Fruit fly (Drosophila melanogaster) whole organism, embryonic: ENCODE measurements around the gene Nepl18.
A peak's percentile ranks its signal among the peaks of the same experiment; 100 is the strongest.

Experiments used
- Adf1 ChIP-seq: fragments of 200-800 bp; sonication (Bioruptor generic); IDR thresholded peaks from 2 replicates; pipeline ENCODE4 v1.3.6; 2022; ENCODE audit warnings: missing biosample characterization, missing genetic modification characterization
- Atf-2 ChIP-seq: fragments of 200-800 bp; sonication (Bioruptor generic); optimal IDR thresholded peaks from 2 replicates; lab custom pipeline; 2016; ENCODE audit warnings: missing biosample characterization, missing genetic modification characterization
- B-H2 ChIP-seq: fragments of 200-800 bp; sonication (Bioruptor generic); optimal IDR thresholded peaks from 2 replicates; lab custom pipeline; 2018; ENCODE audit warnings: missing biosample characterization, mild to moderate bottlenecking, missing genetic modification characterization
- C15 ChIP-seq: fragments of 200-800 bp; sonication (Bioruptor generic); IDR thresholded peaks from 3 replicates; pipeline ENCODE4 v1.3.6; 2022; ENCODE audit warnings: missing biosample characterization, missing genetic modification characterization
- CG13424 ChIP-seq: fragments of 200-800 bp; sonication (Bioruptor generic); optimal IDR thresholded peaks from 2 replicates; lab custom pipeline; 2019; ENCODE audit warnings: missing biosample characterization, mild to moderate bottlenecking, missing genetic modification characterization, moderate library complexity
- CG14710 ChIP-seq: fragments of 200-800 bp; sonication (Bioruptor generic); optimal IDR thresholded peaks from 3 replicates; lab custom pipeline; 2019; ENCODE audit warnings: missing biosample characterization, mild to moderate bottlenecking, missing genetic modification characterization, moderate library complexity
- CG16815 ChIP-seq: fragments of 200-800 bp; sonication (Bioruptor generic); optimal IDR thresholded peaks from 3 replicates; lab custom pipeline; 2017; ENCODE audit warnings: missing biosample characterization, mild to moderate bottlenecking, missing genetic modification characterization
- CG16863 ChIP-seq: fragments of 200-800 bp; sonication (Bioruptor generic); optimal IDR thresholded peaks from 3 replicates; lab custom pipeline; 2016; ENCODE audit warnings: missing biosample characterization, missing genetic modification characterization
- CG17359 ChIP-seq: fragments of 200-800 bp; sonication (Bioruptor generic); optimal IDR thresholded peaks from 3 replicates; lab custom pipeline; 2018; ENCODE audit warnings: missing biosample characterization, mild to moderate bottlenecking, missing genetic modification characterization, moderate library complexity
- CG17361 ChIP-seq: fragments of 200-800 bp; sonication (Bioruptor generic); IDR thresholded peaks from 3 replicates; pipeline ENCODE4 v1.3.6; 2022; ENCODE audit warnings: missing biosample characterization, missing genetic modification characterization
- CG17568 ChIP-seq: fragments of 200-800 bp; sonication (Bioruptor generic); optimal IDR thresholded peaks from 2 replicates; lab custom pipeline; 2018; ENCODE audit warnings: missing biosample characterization, mild to moderate bottlenecking, missing genetic modification characterization, moderate library complexity
- CG17829 ChIP-seq: fragments of 200-800 bp; optimal IDR thresholded peaks from 2 replicates; lab custom pipeline; 2019; ENCODE audit warnings: missing biosample characterization, mild to moderate bottlenecking, missing genetic modification characterization, moderate library complexity
- CG18476 ChIP-seq: fragments of 200-800 bp; sonication (Bioruptor generic); optimal IDR thresholded peaks from 2 replicates; lab custom pipeline; 2016; ENCODE audit warnings: missing biosample characterization, mild to moderate bottlenecking, missing genetic modification characterization
- CG18764 ChIP-seq: fragments of 200-800 bp; sonication (Bioruptor generic); optimal IDR thresholded peaks from 3 replicates; lab custom pipeline; 2016; ENCODE audit warnings: missing biosample characterization, missing genetic modification characterization
- CG4617 ChIP-seq: fragments of 200-800 bp; sonication (Bioruptor generic); optimal IDR thresholded peaks from 3 replicates; lab custom pipeline; 2016; ENCODE audit warnings: missing biosample characterization, missing genetic modification characterization, borderline replicate concordance
- CG5953 ChIP-seq: fragments of 200-800 bp; sonication (Bioruptor generic); IDR thresholded peaks from 2 replicates; pipeline ENCODE4 v1.3.6; 2022; ENCODE audit warnings: missing biosample characterization, missing genetic modification characterization
- CG7839 ChIP-seq: fragments of 200-800 bp; sonication (Bioruptor generic); optimal IDR thresholded peaks from 3 replicates; lab custom pipeline; 2018; ENCODE audit warnings: missing biosample characterization, mild to moderate bottlenecking, missing genetic modification characterization, moderate library complexity
- CG7928 ChIP-seq: fragments of 200-800 bp; sonication (Bioruptor generic); optimal IDR thresholded peaks from 2 replicates; lab custom pipeline; 2017; ENCODE audit warnings: missing biosample characterization, mild to moderate bottlenecking, missing genetic modification characterization
- CG9727 ChIP-seq: fragments of 200-800 bp; sonication (Bioruptor generic); optimal IDR thresholded peaks from 3 replicates; lab custom pipeline; 2017; ENCODE audit warnings: missing biosample characterization, mild to moderate bottlenecking, missing genetic modification characterization
- CG9932 ChIP-seq: fragments of 200-800 bp; sonication (Bioruptor generic); IDR thresholded peaks from 2 replicates; pipeline ENCODE4 v1.3.6; 2022; ENCODE audit warnings: missing biosample characterization, missing genetic modification characterization
- CkIIα-i1 ChIP-seq: fragments of 200-800 bp; sonication (Bioruptor generic); IDR thresholded peaks from 2 replicates; pipeline ENCODE4 v1.3.6; 2022; ENCODE audit warnings: missing biosample characterization, missing genetic modification characterization
- Dfd ChIP-seq, 2 experiments: fragments of >200 bp; optimal IDR thresholded peaks; 2 replicates each; lab custom pipeline; 2017; ENCODE audit warnings: missing biosample characterization in 2 of 2, missing genetic modification characterization in 2 of 2
- Dll ChIP-seq: fragments of 200-800 bp; sonication (Bioruptor generic); IDR thresholded peaks from 4 replicates; pipeline ENCODE4 v1.3.6; 2022; ENCODE audit warnings: missing biosample characterization, missing genetic modification characterization; ENCODE audit not compliant: partially characterized antibody
- E2f2 ChIP-seq: fragments of 200-800 bp; sonication (Bioruptor generic); IDR thresholded peaks from 2 replicates; pipeline ENCODE4 v1.3.6; 2022; ENCODE audit warnings: missing biosample characterization, missing genetic modification characterization
- ERR ChIP-seq: fragments of 200-800 bp; sonication (Bioruptor generic); optimal IDR thresholded peaks from 2 replicates; lab custom pipeline; 2016; ENCODE audit warnings: missing biosample characterization, missing genetic modification characterization
- Mrtf ChIP-seq: fragments of 200-800 bp; sonication (Bioruptor generic); IDR thresholded peaks from 3 replicates; pipeline ENCODE4 v1.3.6; 2022; ENCODE audit warnings: missing biosample characterization, missing genetic modification characterization
- Oli ChIP-seq: fragments of 200-800 bp; sonication (Bioruptor generic); optimal IDR thresholded peaks from 2 replicates; lab custom pipeline; 2018; ENCODE audit warnings: missing biosample characterization, mild to moderate bottlenecking, missing genetic modification characterization, moderate library complexity
- Sin3A ChIP-seq: fragments of >200 bp; optimal IDR thresholded peaks from 2 replicates; lab custom pipeline; 2018
- Six4 ChIP-seq: fragments of 200-800 bp; sonication (Bioruptor generic); optimal IDR thresholded peaks from 2 replicates; lab custom pipeline; 2016; ENCODE audit warnings: missing biosample characterization, missing genetic modification characterization
- Sox100B ChIP-seq: fragments of 200-800 bp; sonication (Bioruptor generic); optimal IDR thresholded peaks from 3 replicates; lab custom pipeline; 2018; ENCODE audit warnings: missing biosample characterization, mild to moderate bottlenecking, missing genetic modification characterization
- Tbp ChIP-seq: fragments of >200 bp; optimal IDR thresholded peaks from 2 replicates; lab custom pipeline; 2018; ENCODE audit warnings: missing biosample characterization, missing genetic modification characterization
- bbx ChIP-seq: fragments of 200-800 bp; sonication (Bioruptor generic); IDR thresholded peaks from 2 replicates; pipeline ENCODE4 v1.3.6; 2022; ENCODE audit warnings: missing biosample characterization, missing genetic modification characterization; ENCODE audit not compliant: partially characterized antibody
- cato ChIP-seq: fragments of 200-800 bp; sonication (Bioruptor generic); optimal IDR thresholded peaks from 2 replicates; lab custom pipeline; 2016; ENCODE audit warnings: missing biosample characterization, missing genetic modification characterization, borderline replicate concordance
- chn ChIP-seq: fragments of 200-800 bp; sonication (Bioruptor generic); optimal IDR thresholded peaks from 2 replicates; lab custom pipeline; 2016; ENCODE audit warnings: missing biosample characterization, missing genetic modification characterization
- da ChIP-seq: fragments of 200-800 bp; sonication (Bioruptor generic); optimal IDR thresholded peaks from 2 replicates; lab custom pipeline; 2016; ENCODE audit warnings: missing biosample characterization, missing genetic modification characterization
- ind ChIP-seq: fragments of 200-800 bp; sonication (Bioruptor generic); optimal IDR thresholded peaks from 3 replicates; lab custom pipeline; 2016; ENCODE audit warnings: missing biosample characterization, missing genetic modification characterization
- knrl ChIP-seq: fragments of 200-800 bp; sonication (Bioruptor generic); IDR thresholded peaks from 3 replicates; pipeline ENCODE4 v1.3.6; 2022; ENCODE audit warnings: missing biosample characterization, missing genetic modification characterization; ENCODE audit not compliant: partially characterized antibody
- lmd ChIP-seq: fragments of 200-800 bp; sonication (Bioruptor generic); IDR thresholded peaks from 2 replicates; pipeline ENCODE4 v1.3.6; 2022; ENCODE audit warnings: missing biosample characterization, missing genetic modification characterization
- nmo ChIP-seq: fragments of 200-800 bp; sonication (Bioruptor generic); optimal IDR thresholded peaks from 2 replicates; lab custom pipeline; 2018; ENCODE audit warnings: missing biosample characterization, mild to moderate bottlenecking, missing genetic modification characterization, moderate library complexity
- oc ChIP-seq: fragments of 200-800 bp; sonication (Bioruptor generic); optimal IDR thresholded peaks from 2 replicates; lab custom pipeline; 2018; ENCODE audit warnings: missing biosample characterization, mild to moderate bottlenecking, missing genetic modification characterization, moderate library complexity
- p53 ChIP-seq: fragments of 200-800 bp; sonication (Bioruptor generic); optimal IDR thresholded peaks from 2 replicates; lab custom pipeline; 2016; ENCODE audit warnings: missing biosample characterization, missing genetic modification characterization
- prd ChIP-seq, 3 experiments: fragments of >200 bp in 2 of 3; fragments of 200-800 bp in 1 of 3; sonication (Bioruptor generic) in 1 of 3; optimal IDR thresholded peaks in 2 of 3; IDR thresholded peaks in 1 of 3; 2 replicates in 2 of 3; 3 replicates in 1 of 3; pipeline versions ENCODE4 v1.3.6 to Lab custom; 2017 to 2022; ENCODE audit warnings: missing biosample characterization in 1 of 3, missing genetic modification characterization in 1 of 3
- repo ChIP-seq: fragments of 200-800 bp; sonication (Bioruptor generic); optimal IDR thresholded peaks from 2 replicates; lab custom pipeline; 2016; ENCODE audit warnings: missing biosample characterization, missing genetic modification characterization
- sd ChIP-seq: fragments of 200-800 bp; sonication (Bioruptor generic); optimal IDR thresholded peaks from 3 replicates; lab custom pipeline; 2018; ENCODE audit warnings: missing biosample characterization, mild to moderate bottlenecking, missing genetic modification characterization, moderate library complexity
- sens ChIP-seq: fragments of 200-800 bp; sonication (Bioruptor generic); peaks from one replicate; lab custom pipeline; 2016; ENCODE audit warnings: missing biosample characterization, missing genetic modification characterization
- sim ChIP-seq: fragments of 200-800 bp; sonication (Bioruptor generic); IDR thresholded peaks from 2 replicates; pipeline ENCODE4 v1.3.6; 2022; ENCODE audit warnings: missing biosample characterization, missing genetic modification characterization
- ttk ChIP-seq: fragments of 200-800 bp; sonication (Bioruptor generic); IDR thresholded peaks from 2 replicates; pipeline ENCODE4 v2.1.2; 2022; ENCODE audit warnings: missing biosample characterization, missing genetic modification characterization
- wek ChIP-seq: fragments of 200-800 bp; sonication (Bioruptor generic); optimal IDR thresholded peaks from 3 replicates; lab custom pipeline; 2018; ENCODE audit warnings: missing biosample characterization, mild to moderate bottlenecking, missing genetic modification characterization, moderate library complexity
- zfh1 ChIP-seq: fragments of 200-800 bp; sonication (Bioruptor generic); IDR thresholded peaks from 3 replicates; pipeline ENCODE4 v1.3.6; 2022; ENCODE audit warnings: missing biosample characterization, missing genetic modification characterization

Gene Nepl18

dm6 chr3R:28880066-28880842 lies 4.8 kb downstream of the Nepl18 start, which contains the start of the genes Nepl19 and Nepl20 (continued):
- TF ChIP-seq da (GFP tag; lab: Kevin White, UChicago) (no peak), sd (tag; lab: Kevin White, UChicago) (no peak), sim (GFP tag; lab: Robert Waterston, UW) (peak; percentile 58), cato (GFP tag; lab: Kevin White, UChicago) (peak; percentile 20), CG5953 (GFP tag; lab: Robert Waterston, UW) (peak; percentile 50; the same call in 1 of the 2 replicates), p53 (no peak), ttk (GFP tag; lab: Robert Waterston, UW) (peak; percentile 73), CG9932 (GFP tag; lab: Robert Waterston, UW) (peak; percentile 58), CG16815 (peak; percentile 71), prd (optimal IDR thresholded peaks at IDR 0.05; lab: Kevin White, UChicago) (no peak), prd (GFP tag; IDR thresholded peaks at IDR 0.05; lab: Robert Waterston, UW) (peak; percentile 88), CG7839 (tag; lab: Kevin White, UChicago) (peak; percentile 88), knrl (no peak), CG17829 (tag; lab: Kevin White, UChicago) (peak; percentile 84), bbx (GFP tag; lab: Robert Waterston, UW) (no peak), Sin3A (no peak), oc (no peak), CG18476 (peak; percentile 73), C15 (GFP tag; lab: Robert Waterston, UW) (0 out of 3 replicates have a peak, but pooled peaks have one; percentile 26), CG13424 (tag; lab: Kevin White, UChicago) (peak; percentile 76), Dfd (GFP tag; optimal IDR thresholded peaks at IDR 0.05; lab: Kevin White, UChicago) (no peak), Tbp (GFP tag; lab: Kevin White, UChicago) (no peak), CG14710 (tag; lab: Kevin White, UChicago) (peak; percentile 69), CG4617 (no peak), B-H2 (GFP tag; lab: Kevin White, UChicago) (no peak), wek (GFP tag; lab: Kevin White, UChicago) (peak; percentile 21), CG16863 (peak; percentile 36), CG17359 (tag; lab: Kevin White, UChicago) (peak; percentile 86), E2f2 (GFP tag; lab: Robert Waterston, UW) (peak; percentile 60), Atf-2 (GFP tag; lab: Kevin White, UChicago) (peak; percentile 42), sens (GFP tag; lab: Kevin White, UChicago) (peak; percentile 93), repo (GFP tag; lab: Kevin White, UChicago) (no peak), Dll (0 out of 4 replicates have a peak, but pooled peaks have one; percentile 43), zfh1 (GFP tag; lab: Robert Waterston, UW) (peak; percentile 84), nmo (GFP tag; lab: Kevin White, UChicago) (peak; percentile 85), CG7928 (GFP tag; lab: Kevin White, UChicago) (peak; percentile 30), Adf1 (GFP tag; lab: Robert Waterston, UW) (peak; percentile 46), Six4 (GFP tag; lab: Kevin White, UChicago) (peak; percentile 50), chn (peak; percentile 44), CG9727 (GFP tag; lab: Kevin White, UChicago) (peak; percentile 83), Mrtf (GFP tag; lab: Robert Waterston, UW) (peak; percentile 77), CkIIα-i1 (GFP tag; lab: Robert Waterston, UW) (peak; percentile 31; the same call in 1 of the 2 replicates), CG17568 (GFP tag; lab: Kevin White, UChicago) (no peak), ind (peak; percentile 79), CG17361 (GFP tag; lab: Robert Waterston, UW) (peak; percentile 71; the same call in 2 of the 3 replicates), lmd (GFP tag; lab: Robert Waterston, UW) (peak; percentile 86), ERR (GFP tag; lab: Kevin White, UChicago) (peak; percentile 27), Sox100B (peak; percentile 58), CG18764 (peak; percentile 54), Oli (tag; lab: Kevin White, UChicago) (peak; percentile 79)
